Worm (Caenorhabditis elegans) whole organism, L2 larva: Measurements from ENCODE around the gene C08G5.6.

Experiments used
- C34F6.9 ChIP-seq: fragments of 150-350 bp; optimal IDR thresholded peaks from 2 replicates; lab custom pipeline; 2014; ENCODE audit warnings: missing biosample characterization, missing genetic modification characterization
- F13H6.1 ChIP-seq: sonication (generic microtip); optimal IDR thresholded peaks from 2 replicates; lab custom pipeline; 2016; ENCODE audit warnings: missing genetic modification characterization, missing compliant biosample characterization
- R02D3.7 ChIP-seq: fragments of 150-350 bp; optimal IDR thresholded peaks from 2 replicates; lab custom pipeline; 2014; ENCODE audit warnings: missing biosample characterization, missing genetic modification characterization
- Y55F3AM.14 ChIP-seq: fragments of 200-800 bp; sonication (Bioruptor generic); optimal IDR thresholded peaks from 2 replicates; lab custom pipeline; 2018; ENCODE audit warnings: mild to moderate bottlenecking, missing genetic modification characterization, missing compliant biosample characterization
- ZK546.5 ChIP-seq: sonication (generic microtip); optimal IDR thresholded peaks from 2 replicates; lab custom pipeline; 2017; ENCODE audit warnings: missing biosample characterization, missing genetic modification characterization
- alr-1 ChIP-seq: fragments of 150-350 bp; optimal IDR thresholded peaks from 2 replicates; lab custom pipeline; 2014; ENCODE audit warnings: missing biosample characterization, missing genetic modification characterization
- aly-2 ChIP-seq: fragments of 150-350 bp; optimal IDR thresholded peaks from 2 replicates; lab custom pipeline; 2014; ENCODE audit warnings: missing biosample characterization, missing genetic modification characterization
- ama-1 ChIP-seq: fragments of 150-350 bp; optimal IDR thresholded peaks from 2 replicates; lab custom pipeline; 2018; ENCODE audit warnings: inconsistent platforms
- blmp-1 ChIP-seq: sonication (generic microtip); optimal IDR thresholded peaks from 2 replicates; lab custom pipeline; 2017; ENCODE audit warnings: missing genetic modification characterization, mild to moderate bottlenecking, missing compliant biosample characterization, antibody characterized with exemption, moderate library complexity; ENCODE audit not compliant: insufficient read depth
- ceh-16 ChIP-seq: fragments of 150-350 bp; optimal IDR thresholded peaks from 2 replicates; lab custom pipeline; 2014; ENCODE audit warnings: missing biosample characterization, missing genetic modification characterization
- ceh-82 ChIP-seq: fragments of 150-350 bp; optimal IDR thresholded peaks from 2 replicates; lab custom pipeline; 2014; ENCODE audit warnings: missing biosample characterization, missing genetic modification characterization
- crh-2 ChIP-seq: sonication (generic microtip); optimal IDR thresholded peaks from 2 replicates; lab custom pipeline; 2017; ENCODE audit warnings: missing biosample characterization, missing genetic modification characterization
- egl-27 ChIP-seq: sonication (generic microtip); optimal IDR thresholded peaks from 3 replicates; lab custom pipeline; 2017; ENCODE audit warnings: missing biosample characterization, missing genetic modification reagents, missing genetic modification characterization
- elt-1 ChIP-seq: fragments of 150-350 bp; optimal IDR thresholded peaks from 2 replicates; lab custom pipeline; 2014; ENCODE audit warnings: missing biosample characterization, missing genetic modification characterization
- elt-3 ChIP-seq: sonication (generic microtip); optimal IDR thresholded peaks from 2 replicates; lab custom pipeline; 2017; ENCODE audit warnings: missing biosample characterization, missing genetic modification characterization
- fos-1 ChIP-seq: fragments of 150-350 bp; optimal IDR thresholded peaks from 2 replicates; lab custom pipeline; 2014; ENCODE audit warnings: missing biosample characterization, missing genetic modification characterization
- lin-11 ChIP-seq: fragments of 150-350 bp; sonication (generic microtip); optimal IDR thresholded peaks from 2 replicates; lab custom pipeline; 2014; ENCODE audit warnings: missing biosample characterization, missing genetic modification characterization, inconsistent platforms, mixed read lengths
- lin-13 ChIP-seq: fragments of 150-350 bp; optimal IDR thresholded peaks from 2 replicates; lab custom pipeline; 2014; ENCODE audit warnings: missing biosample characterization, missing genetic modification reagents, missing genetic modification characterization
- lsy-2 ChIP-seq, 2 experiments: fragments of 150-350 bp in 1 of 2; sonication (generic microtip) in 1 of 2; optimal IDR thresholded peaks; 2 replicates each; lab custom pipeline; 2014 to 2017; ENCODE audit warnings: missing biosample characterization in 2 of 2, missing genetic modification characterization in 2 of 2
- mab-5 ChIP-seq: fragments of 150-350 bp; optimal IDR thresholded peaks from 2 replicates; lab custom pipeline; 2014; ENCODE audit warnings: missing biosample characterization, missing genetic modification characterization
- mdl-1 ChIP-seq, 2 experiments: fragments of 150-350 bp in 1 of 2; sonication (generic microtip) in 1 of 2; optimal IDR thresholded peaks; 2 replicates each; lab custom pipeline; 2017; ENCODE audit warnings: missing biosample characterization in 2 of 2, missing genetic modification characterization in 2 of 2
- nhr-10 ChIP-seq: sonication (generic microtip); optimal IDR thresholded peaks from 2 replicates; lab custom pipeline; 2017; ENCODE audit warnings: missing biosample characterization, missing genetic modification characterization
- nhr-11 ChIP-seq: fragments of 150-350 bp; optimal IDR thresholded peaks from 2 replicates; lab custom pipeline; 2014; ENCODE audit warnings: missing biosample characterization, missing genetic modification characterization
- nhr-12 ChIP-seq: fragments of 150-350 bp; optimal IDR thresholded peaks from 2 replicates; lab custom pipeline; 2014; ENCODE audit warnings: missing biosample characterization, missing genetic modification characterization
- nhr-129 ChIP-seq: fragments of 150-350 bp; optimal IDR thresholded peaks from 2 replicates; lab custom pipeline; 2014; ENCODE audit warnings: missing biosample characterization, missing genetic modification characterization
- nhr-23 ChIP-seq: fragments of 150-350 bp; optimal IDR thresholded peaks from 2 replicates; lab custom pipeline; 2014; ENCODE audit warnings: missing biosample characterization, missing genetic modification reagents, missing genetic modification characterization
- nhr-237 ChIP-seq: fragments of 150-350 bp; optimal IDR thresholded peaks from 2 replicates; lab custom pipeline; 2014; ENCODE audit warnings: missing biosample characterization, missing genetic modification characterization
- nhr-25 ChIP-seq: fragments of 150-350 bp; sonication (generic microtip); optimal IDR thresholded peaks from 3 replicates; lab custom pipeline; 2014; ENCODE audit warnings: missing biosample characterization, missing genetic modification characterization
- nhr-6 ChIP-seq: fragments of 150-350 bp; optimal IDR thresholded peaks from 2 replicates; lab custom pipeline; 2014; ENCODE audit warnings: missing biosample characterization, missing genetic modification characterization
- nhr-77 ChIP-seq: fragments of 150-350 bp; optimal IDR thresholded peaks from 2 replicates; lab custom pipeline; 2014; ENCODE audit warnings: missing biosample characterization, missing genetic modification characterization
- peb-1 ChIP-seq: fragments of 150-350 bp; optimal IDR thresholded peaks from 2 replicates; lab custom pipeline; 2014; ENCODE audit warnings: missing biosample characterization, missing genetic modification characterization
- sem-4 ChIP-seq: fragments of 150-350 bp; optimal IDR thresholded peaks from 2 replicates; lab custom pipeline; 2014; ENCODE audit warnings: missing biosample characterization, missing genetic modification reagents, missing genetic modification characterization
- skn-1 ChIP-seq: sonication (generic microtip); optimal IDR thresholded peaks from 2 replicates; lab custom pipeline; 2017; ENCODE audit warnings: missing biosample characterization, missing genetic modification characterization
- sma-3 ChIP-seq: sonication (generic microtip); optimal IDR thresholded peaks from 2 replicates; lab custom pipeline; 2016; ENCODE audit warnings: missing genetic modification reagents, missing genetic modification characterization, missing compliant biosample characterization
- sma-9 ChIP-seq, 2 experiments: fragments of 150-350 bp in 1 of 2; sonication (generic microtip) in 1 of 2; optimal IDR thresholded peaks; 2 replicates each; lab custom pipeline; 2014 to 2016; ENCODE audit warnings: missing genetic modification characterization in 2 of 2, mild to moderate bottlenecking in 1 of 2, missing biosample characterization in 1 of 2, missing compliant biosample characterization in 1 of 2, missing genetic modification reagents in 1 of 2, moderate library complexity in 1 of 2
- snpc-4 ChIP-seq: fragments of 150-350 bp; optimal IDR thresholded peaks from 2 replicates; lab custom pipeline; 2014; ENCODE audit warnings: missing biosample characterization, missing genetic modification characterization
- unc-39 ChIP-seq: fragments of 150-350 bp; optimal IDR thresholded peaks from 2 replicates; lab custom pipeline; 2014; ENCODE audit warnings: missing biosample characterization, missing genetic modification characterization
- unc-55 ChIP-seq: fragments of 150-350 bp; sonication (generic microtip); optimal IDR thresholded peaks from 3 replicates; lab custom pipeline; 2014; ENCODE audit warnings: missing biosample characterization, missing genetic modification reagents, missing genetic modification characterization
- zag-1 ChIP-seq: fragments of 150-350 bp; optimal IDR thresholded peaks from 2 replicates; lab custom pipeline; 2014; ENCODE audit warnings: missing biosample characterization, missing genetic modification characterization
- ztf-1 ChIP-seq: fragments of 200-800 bp; sonication (Bioruptor generic); conservative IDR thresholded peaks from 2 replicates; pipeline ENCODE4 v1.3.6; 2022; ENCODE audit warnings: missing genetic modification characterization, missing compliant biosample characterization
- ztf-11 ChIP-seq: sonication (generic microtip); optimal IDR thresholded peaks from 2 replicates; lab custom pipeline; 2017; ENCODE audit warnings: missing biosample characterization, missing genetic modification characterization

The C08G5.6 gene

DNA sequence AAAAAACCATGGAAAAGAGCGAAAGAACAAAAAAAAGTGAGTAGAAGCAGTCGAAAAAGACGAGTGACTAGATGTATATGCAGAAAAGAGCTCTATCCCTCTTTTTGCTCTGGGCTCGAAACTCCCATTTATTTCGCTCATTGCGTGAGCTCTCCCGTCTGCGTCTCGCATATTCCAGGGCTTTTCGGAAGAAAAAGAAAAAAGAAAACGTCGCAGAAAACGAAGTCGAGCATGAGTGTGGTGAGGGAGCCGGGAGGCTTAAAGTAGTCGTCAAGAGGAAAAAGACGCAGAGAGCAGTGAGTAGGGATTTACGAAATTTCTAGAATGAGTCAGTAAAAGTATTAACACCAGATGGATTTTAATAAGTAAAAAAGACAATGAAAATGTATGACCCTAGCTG is 10.6 kb upstream of the C08G5.6 start:
- TF ChIP-seq ceh-16 (tag; lab: Kevin White, UChicago) = no peak
- TF ChIP-seq F13H6.1 (tag; lab: Kevin White, UChicago) = peak; percentile 45
- TF ChIP-seq Y55F3AM.14 (GFP tag; lab: Kevin White, UChicago) = peak; percentile 46
- TF ChIP-seq aly-2 (tag; lab: Kevin White, UChicago) = no peak
- TF ChIP-seq nhr-10 = no peak
- peak; percentile 25 for TF ChIP-seq mab-5 (tag; lab: Kevin White, UChicago)
- TF ChIP-seq fos-1 = no peak
- TF ChIP-seq sem-4 (tag; lab: Kevin White, UChicago) = no peak
- peak; percentile 41 for TF ChIP-seq crh-2 (tag; lab: Kevin White, UChicago)
- peak; percentile 7 for TF ChIP-seq nhr-6 (tag; lab: Kevin White, UChicago)
- no peak for TF ChIP-seq skn-1
- TF ChIP-seq nhr-25 = no peak
- no peak for TF ChIP-seq ama-1 (lab: Kevin White, UChicago)
- TF ChIP-seq lsy-2 (tag; optimal IDR thresholded peaks at IDR 0.05; lab: Kevin White, UChicago) = peak in 1 of 2 experiments; percentile 59
- no peak for TF ChIP-seq nhr-12 (tag; lab: Kevin White, UChicago)
- no peak for TF ChIP-seq nhr-23 (tag; lab: Kevin White, UChicago)
- TF ChIP-seq ztf-1 = no peak
- no peak for TF ChIP-seq elt-1 (tag; lab: Kevin White, UChicago)
- peak; percentile 85 for TF ChIP-seq unc-55
- no peak for TF ChIP-seq alr-1 (tag; lab: Kevin White, UChicago)
- TF ChIP-seq nhr-129 = peak; percentile 69
- no peak for TF ChIP-seq unc-39 (tag; lab: Kevin White, UChicago)
- peak in 1 of 2 experiments; percentile 23 for TF ChIP-seq mdl-1 (tag; optimal IDR thresholded peaks at IDR 0.05; lab: Kevin White, UChicago)
- no peak for TF ChIP-seq nhr-77 (tag; lab: Kevin White, UChicago)
- TF ChIP-seq R02D3.7 (tag; lab: Kevin White, UChicago) = no peak
- TF ChIP-seq C34F6.9 (tag; lab: Kevin White, UChicago) = peak; percentile 76
- no peak for TF ChIP-seq ztf-11 (tag; lab: Kevin White, UChicago)
- peak; percentile 76 for TF ChIP-seq zag-1
- peak; percentile 51 for TF ChIP-seq lin-11 (tag; lab: Kevin White, UChicago)
- TF ChIP-seq snpc-4 = no peak
- peak; percentile 2 for TF ChIP-seq lin-13

DNA sequence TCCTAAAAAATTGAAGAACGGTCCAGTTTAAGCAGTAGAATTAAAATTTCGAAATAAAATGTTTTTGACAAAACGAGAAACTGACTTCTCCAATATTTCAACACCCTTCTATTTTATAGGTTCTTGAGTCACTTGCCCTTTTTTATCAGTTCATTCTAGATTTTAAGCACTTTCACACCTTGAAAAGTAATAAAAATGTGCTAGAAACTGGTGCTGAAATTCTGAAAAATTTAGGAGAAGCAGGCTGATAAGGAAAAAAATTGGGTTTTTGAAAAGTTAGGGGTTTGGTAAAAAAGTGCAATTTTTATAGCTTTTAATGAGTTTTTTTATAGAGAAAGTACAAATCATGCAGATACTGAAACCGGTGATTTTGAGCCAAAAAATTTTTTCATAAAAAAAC is 10.1 kb upstream of the C08G5.6 start:
- TF ChIP-seq alr-1 (tag; lab: Kevin White, UChicago) (no peak), aly-2 (tag; lab: Kevin White, UChicago) (no peak), sma-3 (GFP tag; lab: Kevin White, UChicago) (no peak), zag-1 (no peak), ZK546.5 (tag; lab: Kevin White, UChicago) (no peak), ceh-16 (tag; lab: Kevin White, UChicago) (no peak), nhr-237 (no peak), blmp-1 (tag; lab: Kevin White, UChicago) (no peak), ama-1 (lab: Kevin White, UChicago) (no peak), peb-1 (tag; lab: Kevin White, UChicago) (no peak), ceh-82 (tag; lab: Kevin White, UChicago) (no peak), nhr-25 (no peak), mab-5 (tag; lab: Kevin White, UChicago) (no peak), elt-3 (tag; lab: Kevin White, UChicago) (no peak), nhr-11 (tag; lab: Kevin White, UChicago) (no peak), nhr-12 (tag; lab: Kevin White, UChicago) (no peak), R02D3.7 (tag; lab: Kevin White, UChicago) (no peak), unc-55 (no peak), mdl-1 (tag; optimal IDR thresholded peaks at IDR 0.05; lab: Kevin White, UChicago) (no peak), egl-27 (no peak)

DNA sequence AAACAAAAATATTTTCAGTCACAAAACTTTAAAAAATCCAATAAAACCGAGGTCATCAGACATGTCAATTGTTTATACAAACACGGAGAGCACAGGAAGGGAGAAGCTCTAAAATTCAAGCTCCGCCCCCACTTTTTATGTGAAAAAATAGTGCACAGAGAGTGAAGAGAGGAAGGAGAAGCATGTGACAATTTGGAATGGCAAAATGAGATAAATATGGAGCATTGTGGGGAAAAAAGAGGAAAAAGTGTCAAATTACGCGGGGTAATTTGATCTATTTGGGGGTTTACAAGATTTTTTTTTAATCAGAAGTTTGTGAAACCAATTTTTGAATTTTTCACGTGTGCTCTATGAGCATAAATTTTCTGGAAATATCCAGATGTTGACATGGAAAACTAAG is 7.4 kb upstream of the C08G5.6 start:
- no peak for TF ChIP-seq peb-1 (tag; lab: Kevin White, UChicago)
- TF ChIP-seq nhr-237 = no peak
- TF ChIP-seq C34F6.9 (tag; lab: Kevin White, UChicago) = peak; percentile 28
- peak; percentile 1 to 42 for TF ChIP-seq lsy-2 (tag; optimal IDR thresholded peaks at IDR 0.05; lab: Kevin White, UChicago)
- peak; percentile 11 for TF ChIP-seq crh-2 (tag; lab: Kevin White, UChicago)
- peak; percentile 13 for TF ChIP-seq nhr-129
- TF ChIP-seq sma-9 (GFP tag; optimal IDR thresholded peaks at IDR 0.05; lab: Kevin White, UChicago) = peak; percentile 60
- no peak for TF ChIP-seq sma-9 (tag; optimal IDR thresholded peaks at IDR 0.05; lab: Kevin White, UChicago)
- peak; percentile 63 for TF ChIP-seq F13H6.1 (tag; lab: Kevin White, UChicago)
- TF ChIP-seq, all 48 proteins: peak for 6
